Fruit fly (Drosophila melanogaster) Kc167 (cell line): ENCODE measurements around the gene eIF3e.

ENCODE experiments used
- Myc ChIP-seq: fragments of >200 bp; optimal IDR thresholded peaks from 2 replicates; lab custom pipeline; 2017; ENCODE audit warnings: missing external identifiers
- h ChIP-seq: fragments of >200 bp; optimal IDR thresholded peaks from 3 replicates; lab custom pipeline; 2018; ENCODE audit warnings: missing external identifiers
- insv ChIP-seq: fragments of >200 bp; optimal IDR thresholded peaks from 3 replicates; lab custom pipeline; 2018; ENCODE audit warnings: missing external identifiers
- psq ChIP-seq: fragments of >200 bp; optimal IDR thresholded peaks from 2 replicates; lab custom pipeline; 2017; ENCODE audit warnings: missing external identifiers
- ttk ChIP-seq: sonication (Bioruptor generic); optimal IDR thresholded peaks from 2 replicates; lab custom pipeline; 2017; ENCODE audit warnings: missing external identifiers

DNA sequence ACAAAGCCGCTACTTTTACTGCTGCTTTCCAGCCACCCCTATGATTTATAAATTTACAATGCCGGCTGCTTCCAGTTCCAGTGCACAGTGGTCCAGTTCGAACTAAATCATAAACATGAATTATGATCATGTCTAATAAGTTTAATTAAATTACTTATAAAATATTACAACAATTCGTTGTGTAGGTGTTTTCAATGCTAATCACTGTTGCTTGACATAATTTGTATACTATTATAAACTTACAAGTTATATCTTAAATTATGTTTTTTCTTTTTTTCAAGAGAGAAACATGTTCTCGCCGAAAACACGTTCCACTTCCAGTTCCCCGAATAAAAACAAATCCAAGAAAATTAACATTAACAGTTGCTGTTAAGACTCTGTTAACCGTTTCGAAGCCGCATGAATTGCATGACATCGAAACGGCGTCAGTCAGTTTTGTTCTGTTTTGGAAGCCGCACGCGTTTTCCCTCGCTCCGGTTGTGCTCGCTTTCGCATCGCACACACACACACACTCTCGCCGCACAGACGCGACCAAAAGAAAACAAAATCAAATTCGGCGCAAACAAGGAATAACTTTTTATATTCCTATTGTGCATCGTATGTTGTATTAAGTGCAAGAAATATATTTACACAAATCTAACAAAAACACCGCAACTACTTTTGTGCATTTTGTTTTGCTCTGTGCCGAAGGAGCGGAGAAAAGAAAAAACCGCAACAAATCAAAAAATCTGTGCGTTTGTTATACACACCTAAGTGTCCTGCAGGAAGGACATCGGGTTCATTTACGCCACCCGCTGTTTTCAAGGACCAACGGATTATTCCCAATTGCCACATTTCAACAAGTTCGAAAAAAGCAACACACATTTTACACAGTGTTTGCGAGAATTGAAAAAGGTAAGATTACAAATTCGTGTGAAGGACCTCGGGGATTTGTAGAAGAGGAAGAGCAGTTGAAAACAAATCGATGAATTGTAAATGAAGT lies 20.8 kb downstream of the eIF3e start, which contains the start of gene Nrt:
- TF ChIP-seq ttk (lab: Kevin White, UChicago) = no peak
- no peak for TF ChIP-seq h (lab: Kevin White, UChicago)
- TF ChIP-seq psq (lab: Kevin White, UChicago) = no peak
- no peak for TF ChIP-seq insv
- TF ChIP-seq Myc (lab: Kevin White, UChicago) = no peak
